Fruit fly (Drosophila melanogaster) whole organism, embryonic: ENCODE data around the gene Srr.

ENCODE experiments used
- Antp ChIP-seq: fragments of 200-800 bp; sonication (Bioruptor generic); optimal IDR thresholded peaks from 3 replicates; lab custom pipeline; 2016; ENCODE audit warnings: missing biosample characterization, missing genetic modification characterization
- B-H2 ChIP-seq: fragments of 200-800 bp; sonication (Bioruptor generic); optimal IDR thresholded peaks from 2 replicates; lab custom pipeline; 2018; ENCODE audit warnings: missing biosample characterization, mild to moderate bottlenecking, missing genetic modification characterization
- CG10366 ChIP-seq: fragments of 200-800 bp; sonication (Bioruptor generic); IDR thresholded peaks from 2 replicates; pipeline ENCODE4 v1.3.6; 2022; ENCODE audit warnings: missing biosample characterization, missing genetic modification characterization
- CG10462 ChIP-seq: fragments of 200-800 bp; sonication (Bioruptor generic); optimal IDR thresholded peaks from 2 replicates; lab custom pipeline; 2016; ENCODE audit warnings: missing biosample characterization, missing genetic modification characterization
- CG11696 ChIP-seq: fragments of 200-800 bp; sonication (Bioruptor generic); IDR thresholded peaks from 2 replicates; pipeline ENCODE4 v1.3.6; 2022; ENCODE audit warnings: missing biosample characterization, missing genetic modification characterization
- CG12104 ChIP-seq: fragments of 200-800 bp; sonication (Bioruptor generic); optimal IDR thresholded peaks from 3 replicates; lab custom pipeline; 2016; ENCODE audit warnings: missing biosample characterization, missing genetic modification characterization
- CG12299 ChIP-seq: fragments of 200-800 bp; sonication (Bioruptor generic); optimal IDR thresholded peaks from 2 replicates; lab custom pipeline; 2018; ENCODE audit warnings: missing biosample characterization, mild to moderate bottlenecking, missing genetic modification characterization
- CG12769 ChIP-seq: fragments of 200-800 bp; sonication (Bioruptor generic); optimal IDR thresholded peaks from 2 replicates; lab custom pipeline; 2019; ENCODE audit warnings: missing biosample characterization, mild to moderate bottlenecking, missing genetic modification characterization, moderate library complexity
- CG12942 ChIP-seq: fragments of 200-800 bp; sonication (Bioruptor generic); optimal IDR thresholded peaks from 3 replicates; lab custom pipeline; 2016; ENCODE audit warnings: missing biosample characterization, missing genetic modification characterization
- CG14050 ChIP-seq: fragments of 200-800 bp; sonication (Bioruptor generic); IDR thresholded peaks from 3 replicates; pipeline ENCODE4 v1.3.6; 2022; ENCODE audit warnings: missing biosample characterization, missing genetic modification characterization
- CG15269 ChIP-seq: fragments of 200-800 bp; sonication (Bioruptor generic); optimal IDR thresholded peaks from 2 replicates; lab custom pipeline; 2018; ENCODE audit warnings: missing biosample characterization, mild to moderate bottlenecking, missing genetic modification characterization, moderate library complexity
- CG1602 ChIP-seq: fragments of 200-800 bp; sonication (Bioruptor generic); optimal IDR thresholded peaks from 3 replicates; lab custom pipeline; 2016; ENCODE audit warnings: missing biosample characterization, missing genetic modification characterization
- CG1603 ChIP-seq: fragments of 200-800 bp; sonication (Bioruptor generic); optimal IDR thresholded peaks from 2 replicates; lab custom pipeline; 2019; ENCODE audit warnings: missing biosample characterization, mild to moderate bottlenecking, missing genetic modification characterization, moderate library complexity
- CG17802 ChIP-seq: fragments of 200-800 bp; sonication (Bioruptor generic); optimal IDR thresholded peaks from 2 replicates; lab custom pipeline; 2018; ENCODE audit warnings: missing biosample characterization, mild to moderate bottlenecking, missing genetic modification characterization, moderate library complexity
- CG17829 ChIP-seq: fragments of 200-800 bp; optimal IDR thresholded peaks from 2 replicates; lab custom pipeline; 2019; ENCODE audit warnings: missing biosample characterization, mild to moderate bottlenecking, missing genetic modification characterization, moderate library complexity
- CG18619 ChIP-seq: fragments of 200-800 bp; sonication (Bioruptor generic); optimal IDR thresholded peaks from 3 replicates; lab custom pipeline; 2017; ENCODE audit warnings: missing biosample characterization, mild to moderate bottlenecking, missing genetic modification characterization
- CG18764 ChIP-seq: fragments of 200-800 bp; sonication (Bioruptor generic); optimal IDR thresholded peaks from 3 replicates; lab custom pipeline; 2016; ENCODE audit warnings: missing biosample characterization, missing genetic modification characterization
- CG2120 ChIP-seq: fragments of 200-800 bp; sonication (Bioruptor generic); optimal IDR thresholded peaks from 3 replicates; lab custom pipeline; 2016; ENCODE audit warnings: missing biosample characterization, missing genetic modification characterization
- CG3726 ChIP-seq: fragments of 200-800 bp; sonication (Bioruptor generic); IDR thresholded peaks from 3 replicates; pipeline ENCODE4, ENCODE4 v1.3.6; 2022; ENCODE audit warnings: missing biosample characterization, missing genetic modification characterization
- CG4707 ChIP-seq: fragments of 200-800 bp; sonication (Bioruptor generic); optimal IDR thresholded peaks from 2 replicates; lab custom pipeline; 2018; ENCODE audit warnings: missing biosample characterization, mild to moderate bottlenecking, missing genetic modification characterization, moderate library complexity
- CG5245 ChIP-seq: fragments of 200-800 bp; sonication (Bioruptor generic); optimal IDR thresholded peaks from 3 replicates; lab custom pipeline; 2016; ENCODE audit warnings: missing biosample characterization, missing genetic modification characterization
- CG6654 ChIP-seq: fragments of 200-800 bp; sonication (Bioruptor generic); optimal IDR thresholded peaks from 2 replicates; lab custom pipeline; 2017; ENCODE audit warnings: missing biosample characterization, mild to moderate bottlenecking, missing genetic modification characterization
- D19A ChIP-seq: fragments of 200-800 bp; optimal IDR thresholded peaks from 3 replicates; lab custom pipeline; 2019; ENCODE audit warnings: missing biosample characterization, mild to moderate bottlenecking, missing genetic modification characterization, moderate library complexity
- Eip74EF ChIP-seq, 2 experiments: fragments of 200-800 bp in 1 of 2; fragments of >200 bp in 1 of 2; sonication (Bioruptor generic) in 1 of 2; optimal IDR thresholded peaks; 2 replicates each; lab custom pipeline; 2017 to 2019; ENCODE audit warnings: missing biosample characterization in 2 of 2, missing genetic modification characterization in 2 of 2, mild to moderate bottlenecking in 1 of 2, moderate library complexity in 1 of 2
- Fer1 ChIP-seq: fragments of 200-800 bp; sonication (Bioruptor generic); optimal IDR thresholded peaks from 2 replicates; lab custom pipeline; 2017; ENCODE audit warnings: missing biosample characterization, mild to moderate bottlenecking, missing genetic modification characterization
- Mad ChIP-seq: fragments of 200-800 bp; sonication (Bioruptor generic); optimal IDR thresholded peaks from 2 replicates; lab custom pipeline; 2016; ENCODE audit warnings: missing biosample characterization, missing genetic modification characterization
- Six4 ChIP-seq: fragments of 200-800 bp; sonication (Bioruptor generic); optimal IDR thresholded peaks from 2 replicates; lab custom pipeline; 2016; ENCODE audit warnings: missing biosample characterization, missing genetic modification characterization
- Sox102F ChIP-seq: fragments of 200-800 bp; sonication (Bioruptor generic); optimal IDR thresholded peaks from 2 replicates; lab custom pipeline; 2018; ENCODE audit warnings: missing biosample characterization, mild to moderate bottlenecking, missing genetic modification characterization, moderate library complexity
- Sry-β ChIP-seq: fragments of 200-800 bp; sonication (Bioruptor generic); optimal IDR thresholded peaks from 2 replicates; lab custom pipeline; 2018; ENCODE audit warnings: missing biosample characterization, mild to moderate bottlenecking, missing genetic modification characterization, moderate library complexity
- Ssrp ChIP-seq: fragments of 200-800 bp; sonication (Bioruptor generic); optimal IDR thresholded peaks from 2 replicates; lab custom pipeline; 2018; ENCODE audit warnings: missing biosample characterization, mild to moderate bottlenecking, missing genetic modification characterization, moderate library complexity
- YL-1 ChIP-seq: fragments of 200-800 bp; sonication (Bioruptor generic); optimal IDR thresholded peaks from 3 replicates; lab custom pipeline; 2017; ENCODE audit warnings: missing biosample characterization, mild to moderate bottlenecking, missing genetic modification characterization
- bcd ChIP-seq: fragments of 200-800 bp; sonication (Bioruptor generic); optimal IDR thresholded peaks from 2 replicates; lab custom pipeline; 2017; ENCODE audit warnings: missing biosample characterization, mild to moderate bottlenecking, missing genetic modification characterization
- btn ChIP-seq: fragments of 200-800 bp; sonication (Bioruptor generic); optimal IDR thresholded peaks from 2 replicates; lab custom pipeline; 2016; ENCODE audit warnings: missing biosample characterization, missing genetic modification characterization
- cad ChIP-seq: fragments of >200 bp; optimal IDR thresholded peaks from 2 replicates; lab custom pipeline; 2017; ENCODE audit warnings: missing biosample characterization, missing genetic modification characterization
- dmrt99B ChIP-seq: fragments of 200-800 bp; sonication (Bioruptor generic); optimal IDR thresholded peaks from 2 replicates; lab custom pipeline; 2018; ENCODE audit warnings: missing biosample characterization, mild to moderate bottlenecking, missing genetic modification characterization, moderate library complexity
- jing ChIP-seq: fragments of 200-800 bp; sonication (Bioruptor generic); optimal IDR thresholded peaks from 2 replicates; lab custom pipeline; 2018; ENCODE audit warnings: missing biosample characterization, mild to moderate bottlenecking, missing genetic modification characterization
- kay ChIP-seq: fragments of 200-800 bp; sonication (Bioruptor generic); optimal IDR thresholded peaks from 2 replicates; lab custom pipeline; 2016; ENCODE audit warnings: missing biosample characterization, missing genetic modification characterization
- knrl ChIP-seq: fragments of 200-800 bp; sonication (Bioruptor generic); IDR thresholded peaks from 3 replicates; pipeline ENCODE4 v1.3.6; 2022; ENCODE audit warnings: missing biosample characterization, missing genetic modification characterization; ENCODE audit not compliant: partially characterized antibody
- otp ChIP-seq: fragments of 200-800 bp; sonication (Bioruptor generic); IDR thresholded peaks from 3 replicates; pipeline ENCODE4, ENCODE4 v1.3.6; 2022; ENCODE audit warnings: missing biosample characterization, missing genetic modification characterization
- p53 ChIP-seq: fragments of 200-800 bp; sonication (Bioruptor generic); optimal IDR thresholded peaks from 2 replicates; lab custom pipeline; 2016; ENCODE audit warnings: missing biosample characterization, missing genetic modification characterization
- prd ChIP-seq, 3 experiments: fragments of >200 bp in 2 of 3; fragments of 200-800 bp in 1 of 3; sonication (Bioruptor generic) in 1 of 3; optimal IDR thresholded peaks in 2 of 3; IDR thresholded peaks in 1 of 3; 2 replicates in 2 of 3; 3 replicates in 1 of 3; pipeline versions ENCODE4 v1.3.6 to Lab custom; 2017 to 2022; ENCODE audit warnings: missing biosample characterization in 1 of 3, missing genetic modification characterization in 1 of 3
- salm ChIP-seq: fragments of 200-800 bp; sonication (Bioruptor generic); optimal IDR thresholded peaks from 2 replicates; lab custom pipeline; 2018; ENCODE audit warnings: missing biosample characterization, mild to moderate bottlenecking, missing genetic modification characterization
- sc ChIP-seq, 3 experiments: fragments of >200 bp in 2 of 3; fragments of 200-800 bp in 1 of 3; sonication (Bioruptor generic) in 1 of 3; optimal IDR thresholded peaks; 2 replicates in 2 of 3; 3 replicates in 1 of 3; lab custom pipeline; 2017; ENCODE audit warnings: mild to moderate bottlenecking in 1 of 3, missing biosample characterization in 1 of 3, missing genetic modification characterization in 1 of 3, missing genetic modification reagents in 1 of 3
- ttk ChIP-seq: fragments of 200-800 bp; sonication (Bioruptor generic); IDR thresholded peaks from 2 replicates; pipeline ENCODE4 v2.1.2; 2022; ENCODE audit warnings: missing biosample characterization, missing genetic modification characterization
- wor ChIP-seq: fragments of 200-800 bp; sonication (Bioruptor generic); IDR thresholded peaks from 2 replicates; pipeline ENCODE4 v1.3.6; 2022; ENCODE audit warnings: missing biosample characterization, missing genetic modification characterization
- zf30C ChIP-seq: fragments of 200-800 bp; sonication (Bioruptor generic); optimal IDR thresholded peaks from 3 replicates; lab custom pipeline; 2018; ENCODE audit warnings: missing biosample characterization, mild to moderate bottlenecking, missing genetic modification characterization
- zfh1 ChIP-seq: fragments of 200-800 bp; sonication (Bioruptor generic); IDR thresholded peaks from 3 replicates; pipeline ENCODE4 v1.3.6; 2022; ENCODE audit warnings: missing biosample characterization, missing genetic modification characterization

Gene Srr

DNA sequence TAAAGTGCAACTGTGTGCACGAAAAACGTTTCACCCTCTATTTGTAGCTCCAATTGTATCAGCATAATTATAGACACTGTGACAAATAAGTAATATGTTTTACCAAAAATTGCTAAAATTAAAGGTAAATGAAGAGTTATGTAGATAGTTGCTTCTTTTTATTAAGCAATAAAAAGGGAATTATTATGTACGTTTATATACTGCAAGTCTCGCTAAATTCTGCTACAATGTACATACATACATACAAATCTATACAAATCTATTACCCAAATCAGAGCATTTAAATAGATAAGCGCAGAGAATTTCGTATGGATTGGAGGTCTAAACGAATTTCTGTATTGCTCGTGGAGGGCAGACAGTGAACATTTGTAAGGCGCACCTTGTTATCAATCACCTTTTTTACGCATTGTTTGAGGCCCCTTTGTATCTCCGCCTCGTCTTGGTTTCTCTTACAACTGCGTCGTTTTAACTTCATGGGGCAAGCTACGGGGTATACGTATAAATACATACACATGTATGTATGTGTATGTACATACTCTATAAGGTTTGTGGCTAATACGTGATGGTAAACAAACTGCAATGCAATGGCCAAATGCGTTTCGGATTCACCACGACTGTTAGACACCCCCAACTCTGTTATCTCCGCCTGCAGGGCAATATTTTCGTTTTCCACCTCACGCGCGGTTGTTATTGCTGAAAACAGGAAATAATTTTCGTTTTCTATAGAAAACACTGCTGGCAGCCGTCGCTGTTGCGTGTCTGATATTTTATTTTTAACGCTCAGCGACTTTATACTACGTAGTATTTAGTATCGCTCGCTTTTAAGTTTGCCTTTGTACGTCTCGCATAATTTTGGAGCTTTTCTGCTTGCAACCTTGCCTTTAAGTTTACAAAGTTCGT, 25.8 kb upstream of the Srr start (continued):
- no peak for TF ChIP-seq B-H2 (GFP tag; lab: Kevin White, UChicago)
- 0 out of 2 replicates have a peak, but pooled peaks have one; percentile 32 for TF ChIP-seq CG10366
- TF ChIP-seq Sry-β (GFP tag; lab: Kevin White, UChicago) = peak; percentile 1
- TF ChIP-seq CG12104 (GFP tag; lab: Kevin White, UChicago) = peak; percentile 43
- TF ChIP-seq btn (GFP tag; lab: Kevin White, UChicago) = peak; percentile 40
- peak; percentile 60 for TF ChIP-seq salm
- peak; percentile 80 for TF ChIP-seq CG17829 (tag; lab: Kevin White, UChicago)
- TF ChIP-seq CG11696 (GFP tag; lab: Robert Waterston, UW) = 0 out of 2 replicates have a peak, but pooled peaks have one; percentile 7
- TF ChIP-seq cad = no peak
- TF ChIP-seq jing (GFP tag; lab: Kevin White, UChicago) = peak; percentile 33
- peak; percentile 37; the same call in 1 of the 2 replicates for TF ChIP-seq ttk
- TF ChIP-seq CG18764 (GFP tag; lab: Kevin White, UChicago) = peak; percentile 14
- peak; percentile 40 for TF ChIP-seq CG1602 (GFP tag; lab: Kevin White, UChicago)
- peak; percentile 8 for TF ChIP-seq CG5245 (GFP tag; lab: Kevin White, UChicago)
- peak; percentile 21; the same call in 2 of the 3 replicates for TF ChIP-seq otp (GFP tag; lab: Robert Waterston, UW)
- TF ChIP-seq p53 (GFP tag; lab: Kevin White, UChicago) = peak; percentile 28
- peak; percentile 51; the same call in 1 of the 3 replicates for TF ChIP-seq zfh1 (GFP tag; lab: Robert Waterston, UW)
- peak; percentile 88 for TF ChIP-seq zf30C (GFP tag; lab: Kevin White, UChicago)
- no peak for TF ChIP-seq CG14050 (GFP tag; lab: Robert Waterston, UW)
- peak; percentile 7 for TF ChIP-seq CG6654 (GFP tag; lab: Kevin White, UChicago)
- TF ChIP-seq CG1603 (tag; lab: Kevin White, UChicago) = peak; percentile 65
- TF ChIP-seq CG3726 = no peak
- peak; percentile 24 for TF ChIP-seq bcd (GFP tag; lab: Kevin White, UChicago)
- peak; percentile 10 for TF ChIP-seq CG2120 (GFP tag; lab: Kevin White, UChicago)
- TF ChIP-seq Antp (GFP tag; lab: Kevin White, UChicago) = no peak
- peak; percentile 51 for TF ChIP-seq CG10462 (GFP tag; lab: Kevin White, UChicago)
- TF ChIP-seq D19A (tag; lab: Kevin White, UChicago) = peak; percentile 69
- TF ChIP-seq sc (optimal IDR thresholded peaks at IDR 0.05; lab: Kevin White, UChicago) = no peak
- TF ChIP-seq sc (GFP tag; optimal IDR thresholded peaks at IDR 0.05; lab: Kevin White, UChicago) = peak; percentile 55
- peak; percentile 17 for TF ChIP-seq CG12942
- TF ChIP-seq wor (GFP tag; lab: Robert Waterston, UW) = no peak
- peak; percentile 79 for TF ChIP-seq Sox102F
- TF ChIP-seq kay (GFP tag; lab: Kevin White, UChicago) = peak; percentile 2
- no peak for TF ChIP-seq prd (optimal IDR thresholded peaks at IDR 0.05; lab: Kevin White, UChicago)
- TF ChIP-seq prd (GFP tag; IDR thresholded peaks at IDR 0.05; lab: Robert Waterston, UW) = peak; percentile 30; the same call in 1 of the 3 replicates
- TF ChIP-seq Six4 (GFP tag; lab: Kevin White, UChicago) = peak; percentile 65
- peak; percentile 55 for TF ChIP-seq CG15269 (tag; lab: Kevin White, UChicago)
- TF ChIP-seq Mad (GFP tag; lab: Kevin White, UChicago) = no peak
- TF ChIP-seq dmrt99B (tag; lab: Kevin White, UChicago) = peak; percentile 81
- TF ChIP-seq Ssrp (tag; lab: Kevin White, UChicago) = peak; percentile 71
- TF ChIP-seq CG12299 = peak; percentile 13
- TF ChIP-seq CG17802 (tag; lab: Kevin White, UChicago) = peak; percentile 21
- peak; percentile 2 for TF ChIP-seq CG12769 (tag; lab: Kevin White, UChicago)
- TF ChIP-seq CG4707 (GFP tag; lab: Kevin White, UChicago) = peak; percentile 26
- TF ChIP-seq Fer1 = peak; percentile 23
- TF ChIP-seq CG18619 (GFP tag; lab: Kevin White, UChicago) = peak; percentile 48
- TF ChIP-seq knrl (GFP tag; lab: Robert Waterston, UW) = no peak
- TF ChIP-seq YL-1 (GFP tag; lab: Kevin White, UChicago) = peak; percentile 36
- peak in 1 of 2 experiments; percentile 63 for TF ChIP-seq Eip74EF (GFP tag; optimal IDR thresholded peaks at IDR 0.05; lab: Kevin White, UChicago)
